Worm (Caenorhabditis elegans): ENCODE measurements around the gene ift-43.

DNA sequence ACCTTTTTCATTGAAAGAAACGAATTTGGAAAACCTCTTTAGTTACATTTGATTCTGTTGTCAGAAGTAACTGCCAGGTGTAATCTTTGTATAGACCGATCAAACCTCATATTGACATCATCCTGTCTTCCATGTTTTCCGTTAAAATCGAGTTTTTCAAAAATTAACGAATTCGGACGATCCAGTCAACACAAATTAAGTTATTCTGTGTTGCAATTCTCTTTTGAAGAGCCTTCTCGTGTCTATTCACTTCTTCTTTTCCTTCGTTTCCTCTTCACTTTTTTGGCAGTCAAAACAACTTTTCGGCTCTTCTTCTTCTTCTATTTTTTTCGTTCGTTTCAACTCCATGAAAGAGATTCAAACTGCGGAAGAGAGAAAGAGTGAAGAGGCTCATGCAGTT, 47.6 kb upstream of the ift-43 start:
- no peak for TF ChIP-seq unc-130 (tag; optimal IDR thresholded peaks at IDR 0.05)
- TF ChIP-seq egl-27 (tag; optimal IDR thresholded peaks at IDR 0.05), result no peak
- no peak for TF ChIP-seq nhr-12 (tag; optimal IDR thresholded peaks at IDR 0.05)
- no peak for TF ChIP-seq dpl-1 (GFP tag; optimal IDR thresholded peaks at IDR 0.05)
- no peak for TF ChIP-seq Y116A8C.19 (tag; optimal IDR thresholded peaks at IDR 0.05; ENCODE audit: borderline replicate concordance)
- TF ChIP-seq sox-4 (tag; optimal IDR thresholded peaks at IDR 0.05), result no peak
- TF ChIP-seq ceh-82 (tag; optimal IDR thresholded peaks at IDR 0.05), result no peak
- TF ChIP-seq ztf-4 (tag; optimal IDR thresholded peaks at IDR 0.05), result no peak
- no peak for TF ChIP-seq nhr-11 (tag; optimal IDR thresholded peaks at IDR 0.05)
- no peak for TF ChIP-seq nhr-19 (GFP tag; conservative IDR thresholded peaks at IDR 0.05)
- TF ChIP-seq mdl-1 (tag; optimal IDR thresholded peaks at IDR 0.05), result no peak
- TF ChIP-seq lin-39 (tag; optimal IDR thresholded peaks at IDR 0.05), result no peak
- TF ChIP-seq elt-3 (tag; optimal IDR thresholded peaks at IDR 0.05), result no peak

All from whole organism, L1 larva.